Worm (Caenorhabditis elegans): ENCODE results near the gene ora-1.

ce11 chrIV:8023861-8024260 is 46.2 kb downstream of the ora-1 start:
- TF ChIP-seq ama-1 (optimal IDR thresholded peaks at IDR 0.05) (no peak), fkh-10 (GFP tag; optimal IDR thresholded peaks at IDR 0.05) (no peak), unc-42 (tag; optimal IDR thresholded peaks at IDR 0.05) (no peak), pqm-1 (tag; optimal IDR thresholded peaks at IDR 0.05) (no peak), hlh-30 (tag; optimal IDR thresholded peaks at IDR 0.05; ENCODE audit: insufficient read depth) (no peak), pag-3 (tag; optimal IDR thresholded peaks at IDR 0.05; ENCODE audit: borderline replicate concordance) (no peak), pha-4 (tag; optimal IDR thresholded peaks at IDR 0.05) (no peak), eyg-1 (tag; optimal IDR thresholded peaks at IDR 0.05) (no peak), pax-1 (tag; optimal IDR thresholded peaks at IDR 0.05) (no peak), nhr-11 (tag; optimal IDR thresholded peaks at IDR 0.05) (no peak), ceh-9 (tag; optimal IDR thresholded peaks at IDR 0.05) (no peak)
